Fruit fly (Drosophila melanogaster) whole organism, embryonic: ENCODE results near the gene CG14300.
A peak's percentile ranks its signal among the peaks of the same experiment; 100 is the strongest.

Source experiments
- Antp ChIP-seq: fragments of 200-800 bp; sonication (Bioruptor generic); optimal IDR thresholded peaks from 3 replicates; lab custom pipeline; 2016; ENCODE audit warnings: missing biosample characterization, missing genetic modification characterization
- Atf6 ChIP-seq: fragments of 200-800 bp; sonication (Bioruptor generic); IDR thresholded peaks from 2 replicates; pipeline ENCODE4 v1.3.6; 2022; ENCODE audit warnings: missing biosample characterization, missing genetic modification characterization
- Bgb ChIP-seq: fragments of 200-800 bp; sonication (Bioruptor generic); IDR thresholded peaks from 2 replicates; pipeline ENCODE4 v1.3.6; 2022; ENCODE audit warnings: missing biosample characterization, missing genetic modification characterization; ENCODE audit not compliant: partially characterized antibody
- Blimp-1 ChIP-seq: fragments of 200-800 bp; sonication (Bioruptor generic); optimal IDR thresholded peaks from 3 replicates; lab custom pipeline; 2018; ENCODE audit warnings: missing biosample characterization, missing genetic modification characterization, mild to moderate bottlenecking, moderate library complexity, missing genetic modification reagents
- Bteb2 ChIP-seq: fragments of 200-800 bp; sonication (Bioruptor generic); optimal IDR thresholded peaks from 2 replicates; lab custom pipeline; 2016; ENCODE audit warnings: missing biosample characterization, missing genetic modification characterization
- CG11085 ChIP-seq: fragments of 200-800 bp; sonication (Bioruptor generic); IDR thresholded peaks from 2 replicates; pipeline ENCODE4 v1.3.6; 2022; ENCODE audit warnings: missing biosample characterization, missing genetic modification characterization
- CG11504 ChIP-seq: fragments of 200-800 bp; sonication (Bioruptor generic); optimal IDR thresholded peaks from 3 replicates; lab custom pipeline; 2019; ENCODE audit warnings: missing biosample characterization, mild to moderate bottlenecking, missing genetic modification characterization, moderate library complexity
- CG11695 ChIP-seq: fragments of 200-800 bp; sonication (Bioruptor generic); IDR thresholded peaks from 3 replicates; pipeline ENCODE4 v1.3.6; 2022; ENCODE audit warnings: missing biosample characterization, missing genetic modification characterization
- CG12071 ChIP-seq: fragments of 200-800 bp; sonication (Bioruptor generic); optimal IDR thresholded peaks from 3 replicates; lab custom pipeline; 2018; ENCODE audit warnings: missing biosample characterization, mild to moderate bottlenecking, missing genetic modification characterization
- CG12391 ChIP-seq: fragments of 200-800 bp; sonication (Bioruptor generic); optimal IDR thresholded peaks from 3 replicates; lab custom pipeline; 2018; ENCODE audit warnings: missing biosample characterization, mild to moderate bottlenecking, missing genetic modification characterization, moderate library complexity
- CG13296 ChIP-seq: fragments of 200-800 bp; sonication (Bioruptor generic); optimal IDR thresholded peaks from 3 replicates; lab custom pipeline; 2018; ENCODE audit warnings: missing biosample characterization, mild to moderate bottlenecking, missing genetic modification characterization
- CG14441 ChIP-seq: fragments of 200-800 bp; sonication (Bioruptor generic); IDR thresholded peaks from 2 replicates; pipeline ENCODE4 v1.3.6; 2022; ENCODE audit warnings: missing biosample characterization, missing genetic modification characterization
- CG14710 ChIP-seq: fragments of 200-800 bp; sonication (Bioruptor generic); optimal IDR thresholded peaks from 3 replicates; lab custom pipeline; 2019; ENCODE audit warnings: missing biosample characterization, mild to moderate bottlenecking, missing genetic modification characterization, moderate library complexity
- CG1602 ChIP-seq: fragments of 200-800 bp; sonication (Bioruptor generic); optimal IDR thresholded peaks from 3 replicates; lab custom pipeline; 2016; ENCODE audit warnings: missing biosample characterization, missing genetic modification characterization
- CG17328 ChIP-seq: fragments of 200-800 bp; sonication (Bioruptor generic); IDR thresholded peaks from 2 replicates; pipeline ENCODE4 v1.3.6; 2022; ENCODE audit warnings: missing biosample characterization, missing genetic modification characterization
- CG3065 ChIP-seq: fragments of 200-800 bp; sonication (Bioruptor generic); optimal IDR thresholded peaks from 2 replicates; lab custom pipeline; 2016; ENCODE audit warnings: missing biosample characterization, missing genetic modification characterization
- CG3995 ChIP-seq: fragments of 200-800 bp; sonication (Bioruptor generic); optimal IDR thresholded peaks from 3 replicates; lab custom pipeline; 2016; ENCODE audit warnings: missing biosample characterization, missing genetic modification characterization
- CG4360 ChIP-seq: fragments of 200-800 bp; sonication (Bioruptor generic); IDR thresholded peaks from 2 replicates; pipeline ENCODE4 v1.3.6; 2022; ENCODE audit warnings: missing biosample characterization, missing genetic modification characterization
- CG4617 ChIP-seq: fragments of 200-800 bp; sonication (Bioruptor generic); optimal IDR thresholded peaks from 3 replicates; lab custom pipeline; 2016; ENCODE audit warnings: missing biosample characterization, missing genetic modification characterization, borderline replicate concordance
- CG4730 ChIP-seq: fragments of 200-800 bp; sonication (Bioruptor generic); IDR thresholded peaks from 2 replicates; pipeline ENCODE4 v1.3.6; 2022; ENCODE audit warnings: missing biosample characterization, missing genetic modification characterization
- CG7745 ChIP-seq: fragments of 200-800 bp; sonication (Bioruptor generic); optimal IDR thresholded peaks from 2 replicates; lab custom pipeline; 2018; ENCODE audit warnings: missing biosample characterization, mild to moderate bottlenecking, missing genetic modification characterization, moderate library complexity
- CG7987 ChIP-seq: fragments of 200-800 bp; sonication (Bioruptor generic); optimal IDR thresholded peaks from 2 replicates; lab custom pipeline; 2018; ENCODE audit warnings: missing biosample characterization, mild to moderate bottlenecking, missing genetic modification characterization, moderate library complexity
- CG8089 ChIP-seq: fragments of 200-800 bp; sonication (Bioruptor generic); optimal IDR thresholded peaks from 3 replicates; lab custom pipeline; 2016; ENCODE audit warnings: missing biosample characterization, missing genetic modification characterization
- CG8290 ChIP-seq, 3 experiments: fragments of 200-800 bp; sonication (Bioruptor generic); optimal IDR thresholded peaks; 2 replicates each; lab custom pipeline; 2016 to 2019; ENCODE audit warnings: missing biosample characterization in 3 of 3, missing genetic modification characterization in 3 of 3, mild to moderate bottlenecking in 2 of 3, moderate library complexity in 1 of 3
- CG8478 ChIP-seq: fragments of >200 bp; optimal IDR thresholded peaks from 2 replicates; lab custom pipeline; 2018
- CHES-1-like ChIP-seq: fragments of 200-800 bp; sonication (Bioruptor generic); optimal IDR thresholded peaks from 2 replicates; lab custom pipeline; 2016; ENCODE audit warnings: missing biosample characterization, missing genetic modification characterization
- Ets97D ChIP-seq: fragments of 200-800 bp; sonication (Bioruptor generic); optimal IDR thresholded peaks from 3 replicates; lab custom pipeline; 2016; ENCODE audit warnings: missing biosample characterization, missing genetic modification characterization
- HLHmδ ChIP-seq: fragments of 200-800 bp; sonication (Bioruptor generic); optimal IDR thresholded peaks from 2 replicates; lab custom pipeline; 2018; ENCODE audit warnings: missing biosample characterization, mild to moderate bottlenecking, missing genetic modification characterization, moderate library complexity
- Hand ChIP-seq: fragments of 200-800 bp; sonication (Bioruptor generic); optimal IDR thresholded peaks from 2 replicates; lab custom pipeline; 2017; ENCODE audit warnings: mild to moderate bottlenecking, missing biosample characterization, missing genetic modification reagents, missing genetic modification characterization
- Hr3 ChIP-seq: fragments of 200-800 bp; sonication (Bioruptor generic); optimal IDR thresholded peaks from 3 replicates; lab custom pipeline; 2016; ENCODE audit warnings: missing biosample characterization, missing genetic modification characterization
- MTF-1 ChIP-seq: fragments of 200-800 bp; sonication (Bioruptor generic); optimal IDR thresholded peaks from 2 replicates; lab custom pipeline; 2018; ENCODE audit warnings: missing biosample characterization, mild to moderate bottlenecking, missing genetic modification characterization, borderline replicate concordance
- PHDP ChIP-seq: fragments of 200-800 bp; sonication (Bioruptor generic); optimal IDR thresholded peaks from 3 replicates; lab custom pipeline; 2018; ENCODE audit warnings: missing biosample characterization, mild to moderate bottlenecking, missing genetic modification characterization, moderate library complexity
- TFAM ChIP-seq: fragments of 200-800 bp; sonication (Bioruptor generic); optimal IDR thresholded peaks from 2 replicates; lab custom pipeline; 2017; ENCODE audit warnings: missing biosample characterization, missing genetic modification characterization, inconsistent platforms
- Xrp1 ChIP-seq: fragments of 200-800 bp; sonication (Bioruptor generic); IDR thresholded peaks from 2 replicates; pipeline ENCODE4 v1.3.6; 2022; ENCODE audit warnings: missing biosample characterization, missing genetic modification characterization
- bab2 ChIP-seq: fragments of 200-800 bp; sonication (Bioruptor generic); optimal IDR thresholded peaks from 2 replicates; lab custom pipeline; 2016; ENCODE audit warnings: missing biosample characterization, missing genetic modification characterization
- corto ChIP-seq: fragments of 200-800 bp; sonication (Bioruptor generic); optimal IDR thresholded peaks from 2 replicates; lab custom pipeline; 2016; ENCODE audit warnings: missing biosample characterization, mild to moderate bottlenecking, missing genetic modification characterization, moderate library complexity
- danr ChIP-seq: fragments of 200-800 bp; sonication (Bioruptor generic); IDR thresholded peaks from 2 replicates; pipeline ENCODE4 v1.3.6; 2022; ENCODE audit warnings: missing biosample characterization, missing genetic modification characterization
- dati ChIP-seq: fragments of 200-800 bp; sonication (Bioruptor generic); IDR thresholded peaks from 2 replicates; pipeline ENCODE4 v1.3.6; 2022; ENCODE audit warnings: missing biosample characterization, missing genetic modification characterization
- exex ChIP-seq: fragments of 200-800 bp; sonication (Bioruptor generic); optimal IDR thresholded peaks from 4 replicates; lab custom pipeline; 2018; ENCODE audit warnings: missing biosample characterization, mild to moderate bottlenecking, missing genetic modification characterization, moderate library complexity
- fd96Cb ChIP-seq: fragments of 200-800 bp; sonication (Bioruptor generic); optimal IDR thresholded peaks from 2 replicates; lab custom pipeline; 2018; ENCODE audit warnings: missing biosample characterization, mild to moderate bottlenecking, missing genetic modification characterization, moderate library complexity
- gfzf ChIP-seq: fragments of 200-800 bp; sonication (Bioruptor generic); optimal IDR thresholded peaks from 2 replicates; lab custom pipeline; 2016; ENCODE audit warnings: missing biosample characterization, mild to moderate bottlenecking, missing genetic modification characterization, moderate library complexity
- hb ChIP-seq: fragments of 200-800 bp; sonication (Bioruptor generic); IDR thresholded peaks from 3 replicates; pipeline ENCODE4 v1.3.6; 2022; ENCODE audit warnings: missing biosample characterization, missing genetic modification characterization; ENCODE audit not compliant: partially characterized antibody
- her ChIP-seq: fragments of 200-800 bp; sonication (Bioruptor generic); optimal IDR thresholded peaks from 2 replicates; lab custom pipeline; 2016; ENCODE audit warnings: missing biosample characterization, missing genetic modification characterization
- maf-S ChIP-seq: fragments of 200-800 bp; sonication (Bioruptor generic); optimal IDR thresholded peaks from 2 replicates; lab custom pipeline; 2016; ENCODE audit warnings: missing biosample characterization, missing genetic modification characterization
- pros ChIP-seq: fragments of 200-800 bp; sonication (Bioruptor generic); optimal IDR thresholded peaks from 3 replicates; lab custom pipeline; 2019; ENCODE audit warnings: missing biosample characterization, mild to moderate bottlenecking, missing genetic modification characterization, moderate library complexity
- ranshi ChIP-seq: fragments of 200-800 bp; sonication (Bioruptor generic); IDR thresholded peaks from 2 replicates; pipeline ENCODE4 v1.3.6; 2022; ENCODE audit warnings: missing biosample characterization, missing genetic modification characterization
- row ChIP-seq: fragments of 200-800 bp; sonication (Bioruptor generic); IDR thresholded peaks from 3 replicates; pipeline ENCODE4 v1.3.6; 2022; ENCODE audit warnings: missing biosample characterization, missing genetic modification characterization
- sna ChIP-seq: fragments of 200-800 bp; sonication (Bioruptor generic); IDR thresholded peaks from 2 replicates; pipeline ENCODE4 v1.3.6; 2022; ENCODE audit warnings: missing biosample characterization, missing genetic modification characterization; ENCODE audit not compliant: partially characterized antibody
- sob ChIP-seq: fragments of 200-800 bp; sonication (Bioruptor generic); IDR thresholded peaks from 2 replicates; pipeline ENCODE4 v1.3.6; 2022; ENCODE audit warnings: missing biosample characterization, missing genetic modification characterization
- usp ChIP-seq: fragments of >200 bp; optimal IDR thresholded peaks from 2 replicates; lab custom pipeline; 2017; ENCODE audit warnings: missing biosample characterization, missing genetic modification characterization
- z ChIP-seq: fragments of 200-800 bp; sonication (Bioruptor generic); IDR thresholded peaks from 3 replicates; pipeline ENCODE4 v1.3.6; 2022; ENCODE audit warnings: missing biosample characterization, missing genetic modification characterization

CG14300 gene

dm6 chr3R:18738086-18738485 is 44.6 kb upstream of the CG14300 start (continued):
- no peak for TF ChIP-seq CG17328
- no peak for TF ChIP-seq Hr3 (GFP tag; lab: Kevin White, UChicago)
- peak; percentile 17; the same call in 1 of the 2 replicates for TF ChIP-seq CG14441
- no peak for TF ChIP-seq CG14710 (tag; lab: Kevin White, UChicago)
- no peak for TF ChIP-seq CG3065 (GFP tag; lab: Kevin White, UChicago)
- TF ChIP-seq TFAM (GFP tag; lab: Kevin White, UChicago) = no peak
- no peak for TF ChIP-seq CG7745
- no peak for TF ChIP-seq Blimp-1
- no peak for TF ChIP-seq CG11504
- TF ChIP-seq Xrp1 (GFP tag; lab: Robert Waterston, UW) = no peak
- TF ChIP-seq bab2 (GFP tag; lab: Kevin White, UChicago) = no peak
- TF ChIP-seq CHES-1-like (GFP tag; lab: Kevin White, UChicago) = no peak
- no peak for TF ChIP-seq ranshi (GFP tag; lab: Robert Waterston, UW)
- no peak for TF ChIP-seq maf-S (GFP tag; lab: Kevin White, UChicago)
- TF ChIP-seq danr = no peak
- no peak for TF ChIP-seq CG11085 (GFP tag; lab: Robert Waterston, UW)
- no peak for TF ChIP-seq Bteb2
- no peak for TF ChIP-seq CG8478 (lab: Kevin White, UChicago)
- TF ChIP-seq hb (GFP tag; lab: Robert Waterston, UW) = no peak
- TF ChIP-seq Hand (GFP tag; lab: Kevin White, UChicago) = no peak
- no peak for TF ChIP-seq pros (GFP tag; lab: Kevin White, UChicago)
- TF ChIP-seq Atf6 (GFP tag; lab: Robert Waterston, UW) = 0 out of 2 replicates have a peak, but pooled peaks have one; percentile 15
- no peak for TF ChIP-seq MTF-1 (GFP tag; lab: Kevin White, UChicago)
- peak; percentile 3 for TF ChIP-seq Ets97D (GFP tag; lab: Kevin White, UChicago)
- no peak for TF ChIP-seq CG12391 (tag; lab: Kevin White, UChicago)
- no peak for TF ChIP-seq sna (GFP tag; lab: Robert Waterston, UW)
- TF ChIP-seq CG1602 = no peak
- no peak for TF ChIP-seq fd96Cb (tag; lab: Kevin White, UChicago)
- no peak for TF ChIP-seq z
- no peak for TF ChIP-seq CG12071 (GFP tag; lab: Kevin White, UChicago)
- TF ChIP-seq sob (GFP tag; lab: Robert Waterston, UW) = no peak
- peak; percentile 37; the same call in 1 of the 2 replicates for TF ChIP-seq Bgb (GFP tag; lab: Robert Waterston, UW)
- TF ChIP-seq dati (GFP tag; lab: Robert Waterston, UW) = no peak
- no peak for TF ChIP-seq CG8290 (GFP tag; optimal IDR thresholded peaks at IDR 0.05; lab: Kevin White, UChicago)
- TF ChIP-seq CG8290 (tag; optimal IDR thresholded peaks at IDR 0.05; lab: Kevin White, UChicago) = peak in 1 of 2 experiments; percentile 69
- no peak for TF ChIP-seq her (GFP tag; lab: Kevin White, UChicago)
- TF ChIP-seq CG4730 (GFP tag; lab: Robert Waterston, UW) = no peak
- TF ChIP-seq corto (GFP tag; lab: Kevin White, UChicago) = no peak
- peak; percentile 31; the same call in 1 of the 3 replicates for TF ChIP-seq CG11695 (GFP tag; lab: Robert Waterston, UW)
- TF ChIP-seq usp = no peak
- peak; percentile 53 for TF ChIP-seq row (GFP tag; lab: Robert Waterston, UW)
- peak; percentile 20 for TF ChIP-seq gfzf (GFP tag; lab: Kevin White, UChicago)
- TF ChIP-seq CG4617 = no peak
- no peak for TF ChIP-seq CG8089 (GFP tag; lab: Kevin White, UChicago)
- peak; percentile 21 for TF ChIP-seq CG3995 (GFP tag; lab: Kevin White, UChicago)
- TF ChIP-seq CG7987 = no peak
- no peak for TF ChIP-seq CG13296 (GFP tag; lab: Kevin White, UChicago)
- no peak for TF ChIP-seq exex (tag; lab: Kevin White, UChicago)
- no peak for TF ChIP-seq CG4360
- TF ChIP-seq Antp = peak; percentile 13
- no peak for TF ChIP-seq HLHmδ (GFP tag; lab: Kevin White, UChicago)
- TF ChIP-seq PHDP (tag; lab: Kevin White, UChicago) = no peak
